Worm (Caenorhabditis elegans): Measurements from ENCODE around the gene F02A9.1.

Gene F02A9.1

ce11 chrIII:9069712-9070111 lies 7.9 kb downstream of the F02A9.1 start:
- peak; percentile 59 for TF ChIP-seq pqm-1 (tag; optimal IDR thresholded peaks at IDR 0.05)
- TF ChIP-seq cey-2 (tag; optimal IDR thresholded peaks at IDR 0.05; ENCODE audit: borderline replicate concordance, insufficient read depth): no peak
- peak; percentile 71 for TF ChIP-seq aha-1 (tag)
- TF ChIP-seq Y105C5A.15 (GFP tag; IDR thresholded peaks at IDR 0.05): no peak
- peak; percentile 1 for TF ChIP-seq dve-1 (tag; optimal IDR thresholded peaks at IDR 0.05; ENCODE audit: insufficient read depth)

- TF ChIP-seq dmd-6 (GFP tag; IDR thresholded peaks at IDR 0.05): peak; percentile 34; the same call in 1 of the 2 replicates
- TF ChIP-seq hmg-1.1 (GFP tag; IDR thresholded peaks at IDR 0.05): peak; percentile 27; the same call in 1 of the 2 replicates
- 0 out of 2 replicates have a peak, but pooled peaks have one; percentile 8 for TF ChIP-seq lin-1 (GFP tag; IDR thresholded peaks at IDR 0.05)
- no peak for TF ChIP-seq skn-1 (tag; optimal IDR thresholded peaks at IDR 0.05)
- no peak for TF ChIP-seq hlh-30 (tag; optimal IDR thresholded peaks at IDR 0.05; ENCODE audit: insufficient read depth)
- no peak for TF ChIP-seq dmd-8 (GFP tag; IDR thresholded peaks at IDR 0.05)
- no peak for TF ChIP-seq fkh-10 (GFP tag; optimal IDR thresholded peaks at IDR 0.05)
- peak; percentile 0 for TF ChIP-seq mes-2 (tag; optimal IDR thresholded peaks at IDR 0.05; ENCODE audit: poor library complexity, severe bottlenecking)
- peak; percentile 55 for TF ChIP-seq duxl-1 (tag; optimal IDR thresholded peaks at IDR 0.05; ENCODE audit: poor library complexity)
- TF ChIP-seq lin-15B (tag; optimal IDR thresholded peaks at IDR 0.05): no peak
- TF ChIP-seq T20F7.1 (GFP tag; optimal IDR thresholded peaks at IDR 0.05): peak; percentile 71
- no peak for TF ChIP-seq fos-1 (tag; optimal IDR thresholded peaks at IDR 0.05)
- peak; percentile 60 for TF ChIP-seq lin-38 (GFP tag; IDR thresholded peaks at IDR 0.05)
- TF ChIP-seq nhr-102 (tag; optimal IDR thresholded peaks at IDR 0.05): peak; percentile 38
- TF ChIP-seq dve-1 (tag; optimal IDR thresholded peaks at IDR 0.05; ENCODE audit: insufficient read depth): peak; percentile 73
- TF ChIP-seq daf-16 (GFP tag; optimal IDR thresholded peaks at IDR 0.05): peak in 1 of 2 experiments; percentile 30
- TF ChIP-seq daf-16 (tag; optimal IDR thresholded peaks at IDR 0.05): peak; percentile 36
- no peak for TF ChIP-seq ama-1 (optimal IDR thresholded peaks at IDR 0.05)
- TF ChIP-seq mdt-29 (GFP tag; IDR thresholded peaks at IDR 0.05): peak; percentile 28; the same call in 1 of the 2 replicates
- TF ChIP-seq pha-4 (GFP tag; IDR thresholded peaks at IDR 0.05): peak; percentile 70; the same call in 1 of the 2 replicates
- no peak for TF ChIP-seq pha-4 (tag; optimal IDR thresholded peaks at IDR 0.05)
- TF ChIP-seq ceh-44 (GFP tag; IDR thresholded peaks at IDR 0.05): no peak
- TF ChIP-seq unc-130 (GFP tag; optimal IDR thresholded peaks at IDR 0.05): no peak
- peak; percentile 50 for TF ChIP-seq hlh-11 (tag; optimal IDR thresholded peaks at IDR 0.05)
- TF ChIP-seq T26A8.4 (GFP tag; IDR thresholded peaks at IDR 0.05): peak; percentile 66
- peak; percentile 53 for TF ChIP-seq mep-1 (tag; optimal IDR thresholded peaks at IDR 0.05)
- TF ChIP-seq spr-1 (tag; optimal IDR thresholded peaks at IDR 0.05): peak; percentile 39
- 0 out of 2 replicates have a peak, but pooled peaks have one; percentile 5 for TF ChIP-seq nhr-41 (GFP tag; IDR thresholded peaks at IDR 0.05)
- no peak for TF ChIP-seq Y105C5A.15 (GFP tag; IDR thresholded peaks at IDR 0.05)
- TF ChIP-seq zfp-3 (GFP tag; conservative IDR thresholded peaks at IDR 0.05): peak; percentile 91
- no peak for TF ChIP-seq lin-39 (tag; optimal IDR thresholded peaks at IDR 0.05)
- TF ChIP-seq lsy-2 (tag; optimal IDR thresholded peaks at IDR 0.05): peak in 1 of 2 experiments; percentile 55
- no peak for TF ChIP-seq F44E2.7 (GFP tag; IDR thresholded peaks at IDR 0.05)
- TF ChIP-seq lin-29 (GFP tag; IDR thresholded peaks at IDR 0.05): no peak
- TF ChIP-seq nhr-42 (GFP tag; IDR thresholded peaks at IDR 0.05): 0 out of 2 replicates have a peak, but pooled peaks have one; percentile 16
Measured at ce11 chrIII:9060267-9060666, 17.3 kb downstream of the F02A9.1 start.

- TF ChIP-seq tra-1 (GFP tag; IDR thresholded peaks at IDR 0.05) (0 out of 2 replicates have a peak, but pooled peaks have one; percentile 8), mxl-3 (GFP tag; optimal IDR thresholded peaks at IDR 0.05) (peak; percentile 62), ama-1 (optimal IDR thresholded peaks at IDR 0.05) (peak; percentile 40), hmg-1.1 (GFP tag; IDR thresholded peaks at IDR 0.05) (0 out of 2 replicates have a peak, but pooled peaks have one; percentile 31), lsy-2 (tag; optimal IDR thresholded peaks at IDR 0.05) (peak in 1 of 2 experiments; percentile 48), dmd-8 (GFP tag; IDR thresholded peaks at IDR 0.05) (0 out of 2 replicates have a peak, but pooled peaks have one; percentile 26), nhr-48 (tag; optimal IDR thresholded peaks at IDR 0.05) (peak; percentile 49), F26F4.8 (GFP tag; conservative IDR thresholded peaks at IDR 0.05) (no peak), mdt-29 (GFP tag; IDR thresholded peaks at IDR 0.05) (peak; percentile 74), R02D3.7 (tag; optimal IDR thresholded peaks at IDR 0.05) (no peak), dve-1 (tag; optimal IDR thresholded peaks at IDR 0.05; ENCODE audit: insufficient read depth) (peak; percentile 80), hlh-11 (tag; optimal IDR thresholded peaks at IDR 0.05) (peak; percentile 54), aha-1 (tag) (peak; percentile 59), dmd-6 (GFP tag; IDR thresholded peaks at IDR 0.05) (peak; percentile 54), daf-16 (GFP tag; optimal IDR thresholded peaks at IDR 0.05) (no peak), daf-16 (tag; optimal IDR thresholded peaks at IDR 0.05) (peak; percentile 70), ceh-82 (tag; optimal IDR thresholded peaks at IDR 0.05) (no peak), lin-38 (GFP tag; IDR thresholded peaks at IDR 0.05) (peak; percentile 46; the same call in 1 of the 2 replicates), mes-2 (tag; optimal IDR thresholded peaks at IDR 0.05; ENCODE audit: poor library complexity, severe bottlenecking) (peak; percentile 36)
Measured at ce11 chrIII:9058959-9059534, 18.6 kb downstream of the F02A9.1 start, which contains the start of gene gst-1. Gene gst-1 (plus strand): TSS chrIII:9059331.
